Fruit fly (Drosophila melanogaster) whole organism, embryonic: ENCODE results near the gene Hmt4-20.
A peak's percentile ranks its signal among the peaks of the same experiment; 100 is the strongest.

Experiments
- B-H2 ChIP-seq: fragments of 200-800 bp; sonication (Bioruptor generic); optimal IDR thresholded peaks from 2 replicates; lab custom pipeline; 2018; ENCODE audit warnings: missing biosample characterization, mild to moderate bottlenecking, missing genetic modification characterization
- CG11696 ChIP-seq: fragments of 200-800 bp; sonication (Bioruptor generic); IDR thresholded peaks from 2 replicates; pipeline ENCODE4 v1.3.6; 2022; ENCODE audit warnings: missing biosample characterization, missing genetic modification characterization
- CG12219 ChIP-seq: fragments of 200-800 bp; sonication (Bioruptor generic); optimal IDR thresholded peaks from 3 replicates; lab custom pipeline; 2018; ENCODE audit warnings: missing biosample characterization, mild to moderate bottlenecking, missing genetic modification characterization
- CG12744 ChIP-seq: fragments of 200-800 bp; sonication (Bioruptor generic); optimal IDR thresholded peaks from 2 replicates; lab custom pipeline; 2016; ENCODE audit warnings: missing biosample characterization, missing genetic modification characterization
- CG1529 ChIP-seq: fragments of 200-800 bp; sonication (Bioruptor generic); optimal IDR thresholded peaks from 3 replicates; lab custom pipeline; 2018; ENCODE audit warnings: missing biosample characterization, missing genetic modification characterization
- CG15601 ChIP-seq: fragments of 200-800 bp; sonication (Bioruptor generic); optimal IDR thresholded peaks from 3 replicates; lab custom pipeline; 2019; ENCODE audit warnings: missing biosample characterization, mild to moderate bottlenecking, missing genetic modification characterization, moderate library complexity
- CG17568 ChIP-seq: fragments of 200-800 bp; sonication (Bioruptor generic); optimal IDR thresholded peaks from 2 replicates; lab custom pipeline; 2018; ENCODE audit warnings: missing biosample characterization, mild to moderate bottlenecking, missing genetic modification characterization, moderate library complexity
- CG17802 ChIP-seq: fragments of 200-800 bp; sonication (Bioruptor generic); optimal IDR thresholded peaks from 2 replicates; lab custom pipeline; 2018; ENCODE audit warnings: missing biosample characterization, mild to moderate bottlenecking, missing genetic modification characterization, moderate library complexity
- CG18011 ChIP-seq: fragments of 200-800 bp; sonication (Bioruptor generic); optimal IDR thresholded peaks from 2 replicates; lab custom pipeline; 2017; ENCODE audit warnings: missing biosample characterization, missing genetic modification characterization, mild to moderate bottlenecking, moderate library complexity, missing genotype
- CG4282 ChIP-seq: fragments of 200-800 bp; sonication (Bioruptor generic); optimal IDR thresholded peaks from 2 replicates; lab custom pipeline; 2016; ENCODE audit warnings: missing biosample characterization, missing genetic modification characterization
- CG4328 ChIP-seq: fragments of 200-800 bp; sonication (Bioruptor generic); optimal IDR thresholded peaks from 3 replicates; lab custom pipeline; 2017; ENCODE audit warnings: missing biosample characterization, missing genetic modification reagents, missing genetic modification characterization
- CG4730 ChIP-seq: fragments of 200-800 bp; sonication (Bioruptor generic); IDR thresholded peaks from 2 replicates; pipeline ENCODE4 v1.3.6; 2022; ENCODE audit warnings: missing biosample characterization, missing genetic modification characterization
- CG5180 ChIP-seq: fragments of 200-800 bp; sonication (Bioruptor generic); optimal IDR thresholded peaks from 3 replicates; lab custom pipeline; 2017; ENCODE audit warnings: missing biosample characterization, missing genetic modification characterization, mild to moderate bottlenecking, moderate library complexity, missing genetic modification reagents
- CG7745 ChIP-seq: fragments of 200-800 bp; sonication (Bioruptor generic); optimal IDR thresholded peaks from 2 replicates; lab custom pipeline; 2018; ENCODE audit warnings: missing biosample characterization, mild to moderate bottlenecking, missing genetic modification characterization, moderate library complexity
- CG7786 ChIP-seq: fragments of 200-800 bp; sonication (Bioruptor generic); optimal IDR thresholded peaks from 2 replicates; lab custom pipeline; 2016; ENCODE audit warnings: missing biosample characterization, missing genetic modification characterization
- CG8388 ChIP-seq: fragments of 200-800 bp; sonication (Bioruptor generic); optimal IDR thresholded peaks from 2 replicates; lab custom pipeline; 2019; ENCODE audit warnings: missing biosample characterization, mild to moderate bottlenecking, missing genetic modification characterization, moderate library complexity
- CG9932 ChIP-seq: fragments of 200-800 bp; sonication (Bioruptor generic); IDR thresholded peaks from 2 replicates; pipeline ENCODE4 v1.3.6; 2022; ENCODE audit warnings: missing biosample characterization, missing genetic modification characterization
- D ChIP-seq, 2 experiments: fragments of 200-800 bp in 1 of 2; fragments of >200 bp in 1 of 2; sonication (Bioruptor generic) in 1 of 2; optimal IDR thresholded peaks; 2 replicates in 1 of 2; 3 replicates in 1 of 2; lab custom pipeline; 2017; ENCODE audit warnings: mild to moderate bottlenecking in 1 of 2, missing biosample characterization in 1 of 2, missing genetic modification characterization in 1 of 2, missing genetic modification reagents in 1 of 2
- Dip2 ChIP-seq: fragments of 200-800 bp; sonication (Bioruptor generic); IDR thresholded peaks from 2 replicates; pipeline ENCODE4 v1.3.6; 2022; ENCODE audit warnings: missing biosample characterization, missing genetic modification characterization
- Dip3 ChIP-seq: fragments of 200-800 bp; sonication (Bioruptor generic); optimal IDR thresholded peaks from 3 replicates; lab custom pipeline; 2016; ENCODE audit warnings: missing biosample characterization, missing genetic modification characterization
- Dp ChIP-seq: fragments of 200-800 bp; sonication (Bioruptor generic); optimal IDR thresholded peaks from 2 replicates; lab custom pipeline; 2018; ENCODE audit warnings: missing biosample characterization, mild to moderate bottlenecking, missing genetic modification characterization, moderate library complexity
- Drgx ChIP-seq: fragments of 200-800 bp; sonication (Bioruptor generic); IDR thresholded peaks from 2 replicates; pipeline ENCODE4 v1.3.6; 2022; ENCODE audit warnings: missing biosample characterization, missing genetic modification characterization
- Ets65A ChIP-seq: fragments of 200-800 bp; sonication (Bioruptor generic); peaks from one replicate; lab custom pipeline; 2016; ENCODE audit warnings: missing biosample characterization, missing genetic modification characterization
- Ets97D ChIP-seq: fragments of 200-800 bp; sonication (Bioruptor generic); optimal IDR thresholded peaks from 3 replicates; lab custom pipeline; 2016; ENCODE audit warnings: missing biosample characterization, missing genetic modification characterization
- HHEX ChIP-seq: fragments of 200-800 bp; sonication (Bioruptor generic); optimal IDR thresholded peaks from 3 replicates; lab custom pipeline; 2017; ENCODE audit warnings: missing biosample characterization, mild to moderate bottlenecking, missing genetic modification characterization, missing genetic modification reagents
- Hand ChIP-seq: fragments of 200-800 bp; sonication (Bioruptor generic); optimal IDR thresholded peaks from 2 replicates; lab custom pipeline; 2017; ENCODE audit warnings: mild to moderate bottlenecking, missing biosample characterization, missing genetic modification reagents, missing genetic modification characterization
- Lpt ChIP-seq: fragments of >200 bp; optimal IDR thresholded peaks from 2 replicates; lab custom pipeline; 2018; ENCODE audit warnings: missing biosample characterization, missing genetic modification characterization
- Max ChIP-seq: fragments of 200-800 bp; sonication (Bioruptor generic); optimal IDR thresholded peaks from 2 replicates; lab custom pipeline; 2016; ENCODE audit warnings: missing biosample characterization, mild to moderate bottlenecking, missing genetic modification characterization
- Oli ChIP-seq: fragments of 200-800 bp; sonication (Bioruptor generic); optimal IDR thresholded peaks from 2 replicates; lab custom pipeline; 2018; ENCODE audit warnings: missing biosample characterization, mild to moderate bottlenecking, missing genetic modification characterization, moderate library complexity
- Ssrp ChIP-seq: fragments of 200-800 bp; sonication (Bioruptor generic); optimal IDR thresholded peaks from 2 replicates; lab custom pipeline; 2018; ENCODE audit warnings: missing biosample characterization, mild to moderate bottlenecking, missing genetic modification characterization, moderate library complexity
- amos ChIP-seq: fragments of 200-800 bp; sonication (Bioruptor generic); IDR thresholded peaks from 2 replicates; pipeline ENCODE4 v1.3.6; 2022; ENCODE audit warnings: missing biosample characterization, missing genetic modification characterization; ENCODE audit not compliant: partially characterized antibody
- bowl ChIP-seq: fragments of 200-800 bp; sonication (Bioruptor generic); IDR thresholded peaks from 2 replicates; pipeline ENCODE4 v1.3.6; 2022; ENCODE audit warnings: missing biosample characterization, missing genetic modification characterization
- chn ChIP-seq: fragments of 200-800 bp; sonication (Bioruptor generic); optimal IDR thresholded peaks from 2 replicates; lab custom pipeline; 2016; ENCODE audit warnings: missing biosample characterization, missing genetic modification characterization
- dati ChIP-seq: fragments of 200-800 bp; sonication (Bioruptor generic); IDR thresholded peaks from 2 replicates; pipeline ENCODE4 v1.3.6; 2022; ENCODE audit warnings: missing biosample characterization, missing genetic modification characterization
- dm ChIP-seq: fragments of 200-800 bp; sonication (Bioruptor generic); optimal IDR thresholded peaks from 3 replicates; lab custom pipeline; 2016; ENCODE audit warnings: missing biosample characterization, missing genetic modification characterization
- dpn ChIP-seq, 2 experiments: fragments of 200-800 bp; sonication (Bioruptor generic); optimal IDR thresholded peaks; 3 replicates each; lab custom pipeline; 2016; ENCODE audit warnings: missing biosample characterization in 2 of 2, missing genetic modification characterization in 2 of 2
- emc ChIP-seq: fragments of 200-800 bp; sonication (Bioruptor generic); optimal IDR thresholded peaks from 2 replicates; lab custom pipeline; 2016; ENCODE audit warnings: missing biosample characterization, missing genetic modification characterization
- esg ChIP-seq: fragments of 200-800 bp; sonication (Bioruptor generic); conservative IDR thresholded peaks from 2 replicates; pipeline ENCODE4 v1.3.6; 2022; ENCODE audit warnings: missing biosample characterization, missing genetic modification characterization
- lab ChIP-seq: fragments of 200-800 bp; sonication (Bioruptor generic); optimal IDR thresholded peaks from 3 replicates; lab custom pipeline; 2017; ENCODE audit warnings: missing biosample characterization, missing genetic modification characterization, mild to moderate bottlenecking, moderate library complexity, missing genetic modification reagents
- lbe ChIP-seq: fragments of 200-800 bp; sonication (Bioruptor generic); optimal IDR thresholded peaks from 2 replicates; lab custom pipeline; 2016; ENCODE audit warnings: missing biosample characterization, mild to moderate bottlenecking, missing genetic modification characterization
- odd ChIP-seq: fragments of 200-800 bp; sonication (Bioruptor generic); optimal IDR thresholded peaks from 2 replicates; lab custom pipeline; 2017; ENCODE audit warnings: missing biosample characterization, mild to moderate bottlenecking, missing genetic modification characterization
- pan ChIP-seq, 4 experiments: fragments of >200 bp in 3 of 4; fragments of 200-800 bp in 1 of 4; sonication (Bioruptor generic) in 1 of 4; optimal IDR thresholded peaks in 3 of 4; IDR thresholded peaks in 1 of 4; 2 replicates each; pipeline versions ENCODE4 v1.3.6 to Lab custom; 2017 to 2022; ENCODE audit warnings: missing biosample characterization in 2 of 4, missing genetic modification characterization in 2 of 4, mixed read lengths in 1 of 4
- phol ChIP-seq: fragments of 200-800 bp; sonication (Bioruptor generic); optimal IDR thresholded peaks from 3 replicates; lab custom pipeline; 2018; ENCODE audit warnings: missing biosample characterization, mild to moderate bottlenecking, missing genetic modification characterization, moderate library complexity
- rib ChIP-seq: fragments of 200-800 bp; sonication (Bioruptor generic); IDR thresholded peaks from 2 replicates; pipeline ENCODE4 v1.3.6; 2022; ENCODE audit warnings: missing biosample characterization, missing genetic modification characterization
- schlank ChIP-seq: fragments of 200-800 bp; sonication (Bioruptor generic); optimal IDR thresholded peaks from 2 replicates; lab custom pipeline; 2018; ENCODE audit warnings: missing biosample characterization, mild to moderate bottlenecking, missing genetic modification characterization
- sim ChIP-seq: fragments of 200-800 bp; sonication (Bioruptor generic); IDR thresholded peaks from 2 replicates; pipeline ENCODE4 v1.3.6; 2022; ENCODE audit warnings: missing biosample characterization, missing genetic modification characterization
- slbo ChIP-seq: fragments of 200-800 bp; sonication (Bioruptor generic); IDR thresholded peaks from 2 replicates; pipeline ENCODE4 v1.3.6; 2022; ENCODE audit warnings: missing biosample characterization, missing genetic modification characterization
- slou ChIP-seq: fragments of 200-800 bp; sonication (Bioruptor generic); optimal IDR thresholded peaks from 3 replicates; lab custom pipeline; 2016; ENCODE audit warnings: missing biosample characterization, missing genetic modification characterization
- slp2 ChIP-seq: fragments of 200-800 bp; sonication (Bioruptor generic); optimal IDR thresholded peaks from 2 replicates; lab custom pipeline; 2016; ENCODE audit warnings: missing biosample characterization, missing genetic modification characterization
- tap ChIP-seq: fragments of 200-800 bp; optimal IDR thresholded peaks from 3 replicates; lab custom pipeline; 2019; ENCODE audit warnings: missing biosample characterization, mild to moderate bottlenecking, missing genetic modification characterization, moderate library complexity
- tna ChIP-seq: fragments of 200-800 bp; sonication (Bioruptor generic); IDR thresholded peaks from 2 replicates; pipeline ENCODE4 v1.3.6; 2022; ENCODE audit warnings: missing biosample characterization, missing genetic modification characterization; ENCODE audit not compliant: partially characterized antibody

Hmt4-20 gene

DNA sequence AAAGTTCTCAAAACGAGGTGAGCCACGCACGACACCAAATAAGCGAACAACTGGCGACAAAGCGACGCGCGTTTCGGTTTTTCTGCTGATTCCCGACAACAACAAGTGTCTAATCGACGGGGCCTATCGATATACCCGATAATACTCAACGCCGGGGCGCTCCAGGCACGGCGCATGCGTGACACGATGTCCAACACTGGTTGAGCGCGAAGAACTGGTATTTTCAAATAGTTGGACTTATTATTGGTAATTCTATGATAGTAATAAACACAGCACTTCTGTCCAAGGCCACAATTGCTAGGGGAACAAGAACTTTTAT lies 38.4 kb downstream of the Hmt4-20 start (continued):
- TF ChIP-seq Ssrp (tag; lab: Kevin White, UChicago) (no peak), D (optimal IDR thresholded peaks at IDR 0.05; lab: Kevin White, UChicago) (no peak), D (GFP tag; optimal IDR thresholded peaks at IDR 0.05; lab: Kevin White, UChicago) (no peak), B-H2 (GFP tag; lab: Kevin White, UChicago) (no peak), amos (GFP tag; lab: Robert Waterston, UW) (peak; percentile 87), CG17802 (no peak), pan (optimal IDR thresholded peaks at IDR 0.05; lab: Kevin White, UChicago) (no peak), pan (GFP tag; optimal IDR thresholded peaks at IDR 0.05 in 1 of 2, IDR thresholded peaks at IDR 0.05 in 1 of 2) (no peak), CG18011 (GFP tag; lab: Kevin White, UChicago) (no peak), sim (GFP tag; lab: Robert Waterston, UW) (no peak), CG5180 (GFP tag; lab: Kevin White, UChicago) (no peak), CG4730 (no peak), Lpt (GFP tag; lab: Kevin White, UChicago) (no peak), HHEX (no peak), odd (GFP tag; lab: Kevin White, UChicago) (no peak), CG1529 (GFP tag; lab: Kevin White, UChicago) (no peak), dm (peak; percentile 23), CG4328 (no peak), rib (GFP tag; lab: Robert Waterston, UW) (no peak), Ets65A (GFP tag; lab: Kevin White, UChicago) (no peak), Dip2 (GFP tag; lab: Robert Waterston, UW) (no peak), CG9932 (GFP tag; lab: Robert Waterston, UW) (peak; percentile 48), phol (tag; lab: Kevin White, UChicago) (no peak), CG17568 (GFP tag; lab: Kevin White, UChicago) (no peak), CG7745 (no peak), emc (GFP tag; lab: Kevin White, UChicago) (no peak), CG4282 (GFP tag; lab: Kevin White, UChicago) (no peak), schlank (no peak), slp2 (GFP tag; lab: Kevin White, UChicago) (no peak), chn (GFP tag; lab: Kevin White, UChicago) (peak; percentile 1), CG15601 (tag; lab: Kevin White, UChicago) (no peak), CG8388 (GFP tag; lab: Kevin White, UChicago) (no peak), bowl (no peak), esg (GFP tag; lab: Robert Waterston, UW) (no peak), tap (tag; lab: Kevin White, UChicago) (no peak), slbo (GFP tag; lab: Robert Waterston, UW) (no peak; the same call in 1 of the 2 replicates), dpn (GFP tag; optimal IDR thresholded peaks at IDR 0.05; lab: Kevin White, UChicago) (peak in 1 of 2 experiments; percentile 3), Drgx (no peak), Dp (peak; percentile 84), CG12744 (GFP tag; lab: Kevin White, UChicago) (no peak), dati (no peak), Ets97D (GFP tag; lab: Kevin White, UChicago) (peak; percentile 14), CG7786 (GFP tag; lab: Kevin White, UChicago) (peak; percentile 28), Dip3 (no peak), CG12219 (GFP tag; lab: Kevin White, UChicago) (no peak), Max (GFP tag; lab: Kevin White, UChicago) (no peak), Hand (no peak), lab (GFP tag; lab: Kevin White, UChicago) (no peak), Oli (tag; lab: Kevin White, UChicago) (no peak), CG11696 (GFP tag; lab: Robert Waterston, UW) (no peak), lbe (peak; percentile 27), tna (GFP tag; lab: Robert Waterston, UW) (peak; percentile 40; the same call in 1 of the 2 replicates), slou (GFP tag; lab: Kevin White, UChicago) (no peak)
